Fruit fly (Drosophila melanogaster): Measurements from ENCODE around the gene CG46426.

Gene CG46426

dm6 chr2L:11845159-11845788 is 2.6 kb downstream of the CG46426 start:
- TF ChIP-seq woc (GFP tag; optimal IDR thresholded peaks at IDR 0.05) (no peak), HLH106 (tag; optimal IDR thresholded peaks at IDR 0.05) (no peak), Dif (GFP tag; optimal IDR thresholded peaks at IDR 0.05; ENCODE audit: partially characterized antibody) (no peak), pan (optimal IDR thresholded peaks at IDR 0.05) (no peak), CrebA (GFP tag; optimal IDR thresholded peaks at IDR 0.05; ENCODE audit: borderline replicate concordance) (no peak), Jra (GFP tag; optimal IDR thresholded peaks at IDR 0.05) (no peak), tai (GFP tag; optimal IDR thresholded peaks at IDR 0.05) (no peak), N (GFP tag; optimal IDR thresholded peaks at IDR 0.05) (no peak), foxo (GFP tag; optimal IDR thresholded peaks at IDR 0.05) (no peak), psq (GFP tag; optimal IDR thresholded peaks at IDR 0.05) (no peak), sv (GFP tag; optimal IDR thresholded peaks at IDR 0.05) (no peak)

- TF ChIP-seq Hr83 (GFP tag; optimal IDR thresholded peaks at IDR 0.05; ENCODE audit: poor library complexity, severe bottlenecking) (no peak), h (GFP tag; optimal IDR thresholded peaks at IDR 0.05) (no peak), sage (GFP tag; optimal IDR thresholded peaks at IDR 0.05) (no peak), ey (GFP tag; optimal IDR thresholded peaks at IDR 0.05) (no peak), rgr (GFP tag; optimal IDR thresholded peaks at IDR 0.05) (no peak), OdsH (GFP tag; optimal IDR thresholded peaks at IDR 0.05) (no peak), br (GFP tag; optimal IDR thresholded peaks at IDR 0.05) (no peak), brk (GFP tag; optimal IDR thresholded peaks at IDR 0.05) (no peak), woc (GFP tag; optimal IDR thresholded peaks at IDR 0.05) (no peak), Myc (optimal IDR thresholded peaks at IDR 0.05) (no peak), CG32264 (GFP tag; optimal IDR thresholded peaks at IDR 0.05) (no peak), Mio (GFP tag; optimal IDR thresholded peaks at IDR 0.05) (no peak), Vsx2 (GFP tag; optimal IDR thresholded peaks at IDR 0.05; ENCODE audit: partially characterized antibody) (no peak), CrebA (GFP tag; optimal IDR thresholded peaks at IDR 0.05; ENCODE audit: borderline replicate concordance) (no peak), CG9705 (GFP tag; optimal IDR thresholded peaks at IDR 0.05) (no peak), GATAd (GFP tag; optimal IDR thresholded peaks at IDR 0.05) (no peak), jim (GFP tag; optimal IDR thresholded peaks at IDR 0.05) (no peak)
These were observed 4.3 kb downstream of the CG46426 start, which contains the start of gene Mal-B1 for dm6 chr2L:11846926-11847325. Gene Mal-B1, plus strand, starts transcription at chr2L:11847226.

dm6 chr2L:11849658-11850057 is 7.0 kb downstream of the CG46426 start, which contains the start of gene Mal-B2:
Gene Mal-B2, plus strand, starts transcription at chr2L:11849958.
- no peak for TF ChIP-seq Mio (GFP tag; optimal IDR thresholded peaks at IDR 0.05)
- no peak for TF ChIP-seq br (GFP tag; optimal IDR thresholded peaks at IDR 0.05)
- no peak for TF ChIP-seq GATAd (GFP tag; optimal IDR thresholded peaks at IDR 0.05)
- no peak for TF ChIP-seq pan (optimal IDR thresholded peaks at IDR 0.05)
- TF ChIP-seq h (GFP tag; optimal IDR thresholded peaks at IDR 0.05), result no peak
- no peak for TF ChIP-seq jim (GFP tag; optimal IDR thresholded peaks at IDR 0.05)

- TF ChIP-seq dl (GFP tag; optimal IDR thresholded peaks at IDR 0.05; ENCODE audit: insufficient read depth in 1 of 2, partially characterized antibody in 2 of 2), result no peak
- TF ChIP-seq rgr (GFP tag; optimal IDR thresholded peaks at IDR 0.05), result no peak
- TF ChIP-seq brk (GFP tag; optimal IDR thresholded peaks at IDR 0.05), result no peak
- TF ChIP-seq GATAd (GFP tag; optimal IDR thresholded peaks at IDR 0.05), result no peak
- TF ChIP-seq sage (GFP tag; optimal IDR thresholded peaks at IDR 0.05), result no peak
- no peak for TF ChIP-seq psq (GFP tag; optimal IDR thresholded peaks at IDR 0.05)
- TF ChIP-seq CrebA (GFP tag; optimal IDR thresholded peaks at IDR 0.05; ENCODE audit: borderline replicate concordance), result no peak
- no peak for TF ChIP-seq Jra (GFP tag; optimal IDR thresholded peaks at IDR 0.05)
- no peak for TF ChIP-seq Hr78 (GFP tag; optimal IDR thresholded peaks at IDR 0.05)
- no peak for TF ChIP-seq foxo (GFP tag; optimal IDR thresholded peaks at IDR 0.05)
- TF ChIP-seq ey (GFP tag; optimal IDR thresholded peaks at IDR 0.05), result no peak
- no peak for TF ChIP-seq Abd-B (GFP tag; optimal IDR thresholded peaks at IDR 0.05)
These were observed 10.5 kb downstream of the CG46426 start, which contains the start of gene CG42751 for dm6 chr2L:11853130-11853529. Gene CG42751, plus strand, starts transcription at chr2L:11853430.

dm6 chr2L:11870867-11871452 is 28.3 kb downstream of the CG46426 start:
- TF ChIP-seq h (GFP tag; optimal IDR thresholded peaks at IDR 0.05) (peak; percentile 54), rgr (GFP tag; optimal IDR thresholded peaks at IDR 0.05) (peak; percentile 6), sage (GFP tag; optimal IDR thresholded peaks at IDR 0.05) (no peak), dsf (GFP tag; optimal IDR thresholded peaks at IDR 0.05; ENCODE audit: borderline replicate concordance) (no peak), OdsH (GFP tag; optimal IDR thresholded peaks at IDR 0.05) (no peak), brk (GFP tag; optimal IDR thresholded peaks at IDR 0.05) (no peak), ey (GFP tag; optimal IDR thresholded peaks at IDR 0.05) (peak; percentile 56), psq (GFP tag; optimal IDR thresholded peaks at IDR 0.05) (peak; percentile 1), Dfd (GFP tag; optimal IDR thresholded peaks at IDR 0.05) (no peak), Hr78 (GFP tag; optimal IDR thresholded peaks at IDR 0.05) (no peak), HLH106 (tag; optimal IDR thresholded peaks at IDR 0.05) (peak; percentile 47), Vsx2 (GFP tag; optimal IDR thresholded peaks at IDR 0.05; ENCODE audit: partially characterized antibody) (peak; percentile 58), lola (GFP tag; optimal IDR thresholded peaks at IDR 0.05) (no peak), Hnf4 (GFP tag; optimal IDR thresholded peaks at IDR 0.05) (no peak), CG9705 (GFP tag; optimal IDR thresholded peaks at IDR 0.05) (no peak), Hr83 (GFP tag; optimal IDR thresholded peaks at IDR 0.05; ENCODE audit: poor library complexity, severe bottlenecking) (no peak), fru (GFP tag; optimal IDR thresholded peaks at IDR 0.05) (peak; percentile 47), tai (GFP tag; optimal IDR thresholded peaks at IDR 0.05) (no peak), usp (GFP tag; optimal IDR thresholded peaks at IDR 0.05) (no peak), jim (GFP tag; optimal IDR thresholded peaks at IDR 0.05) (no peak), Sp1 (GFP tag; optimal IDR thresholded peaks at IDR 0.05) (peak; percentile 44), dl (GFP tag; optimal IDR thresholded peaks at IDR 0.05; ENCODE audit: insufficient read depth in 1 of 2, partially characterized antibody in 2 of 2) (no peak), dmrt93B (GFP tag; optimal IDR thresholded peaks at IDR 0.05) (peak; percentile 25), GATAd (GFP tag; optimal IDR thresholded peaks at IDR 0.05) (no peak)

Data from whole organism, wandering third instar larva.